Worm (Caenorhabditis elegans) whole organism, L1 larva: Measurements from ENCODE around the gene K02H11.9.
A peak's percentile ranks its signal among the peaks of the same experiment; 100 is the strongest.

ENCODE experiments used
- C04F5.9 ChIP-seq: sonication (generic microtip); optimal IDR thresholded peaks from 2 replicates; lab custom pipeline; 2016; ENCODE audit warnings: missing genetic modification characterization, missing compliant biosample characterization
- C34B4.2 ChIP-seq: sonication (generic microtip); optimal IDR thresholded peaks from 2 replicates; lab custom pipeline; 2017; ENCODE audit warnings: mild to moderate bottlenecking, missing genetic modification characterization, missing compliant biosample characterization
- F16B12.6 ChIP-seq: fragments of 150-350 bp; optimal IDR thresholded peaks from 2 replicates; lab custom pipeline; 2014; ENCODE audit warnings: missing biosample characterization, missing genetic modification characterization
- alr-1 ChIP-seq: fragments of 200-800 bp; sonication (Bioruptor generic); optimal IDR thresholded peaks from 2 replicates; lab custom pipeline; 2018; ENCODE audit warnings: borderline replicate concordance, mild to moderate bottlenecking, missing genetic modification characterization, missing compliant biosample characterization
- ama-1 ChIP-seq: fragments of 150-350 bp; optimal IDR thresholded peaks from 2 replicates; lab custom pipeline; 2014
- blmp-1 ChIP-seq: fragments of 150-350 bp; optimal IDR thresholded peaks from 2 replicates; lab custom pipeline; 2014; ENCODE audit warnings: missing biosample characterization, missing genetic modification characterization
- ceh-8 ChIP-seq: fragments of 200-800 bp; sonication (Bioruptor generic); optimal IDR thresholded peaks from 2 replicates; lab custom pipeline; 2018; ENCODE audit warnings: mild to moderate bottlenecking, missing genetic modification characterization, moderate library complexity, missing compliant biosample characterization
- ces-1 ChIP-seq: fragments of 150-350 bp; optimal IDR thresholded peaks from 2 replicates; lab custom pipeline; 2014; ENCODE audit warnings: missing biosample characterization, missing genetic modification reagents, missing genetic modification characterization
- dpl-1 ChIP-seq, 3 experiments: fragments of 150-350 bp in 2 of 3; sonication (generic microtip) in 1 of 3; optimal IDR thresholded peaks; 2 replicates each; lab custom pipeline; 2014 to 2017; ENCODE audit warnings: missing biosample characterization in 3 of 3, missing genetic modification characterization in 3 of 3, missing genetic modification reagents in 3 of 3
- egl-27 ChIP-seq, 2 experiments: fragments of 150-350 bp in 1 of 2; sonication (generic microtip); optimal IDR thresholded peaks; 3 replicates each; lab custom pipeline; 2017 to 2018; ENCODE audit warnings: missing biosample characterization in 2 of 2, missing genetic modification characterization in 2 of 2, missing genetic modification reagents in 2 of 2
- elt-2 ChIP-seq: sonication (generic microtip); optimal IDR thresholded peaks from 2 replicates; lab custom pipeline; 2016; ENCODE audit warnings: missing genetic modification characterization, mild to moderate bottlenecking, inconsistent platforms, missing compliant biosample characterization, missing genetic modification reagents
- ets-5 ChIP-seq: fragments of 200-800 bp; sonication (Bioruptor generic); IDR thresholded peaks from 2 replicates; pipeline ENCODE4 v1.3.6; 2022; ENCODE audit warnings: missing genetic modification characterization, missing compliant biosample characterization
- fkh-4 ChIP-seq: sonication (generic microtip); optimal IDR thresholded peaks from 2 replicates; lab custom pipeline; 2016; ENCODE audit warnings: missing compliant biosample characterization, missing genetic modification characterization, borderline replicate concordance
- grh-1 ChIP-seq: fragments of 200-800 bp; sonication (Bioruptor generic); IDR thresholded peaks from 2 replicates; pipeline ENCODE4 v1.3.6; 2022; ENCODE audit warnings: missing genetic modification reagents, missing genetic modification characterization, missing compliant biosample characterization
- hlh-4 ChIP-seq: sonication (generic microtip); optimal IDR thresholded peaks from 2 replicates; lab custom pipeline; 2016; ENCODE audit warnings: mild to moderate bottlenecking, missing genetic modification characterization, missing compliant biosample characterization
- hpl-2 ChIP-seq: fragments of 150-350 bp; optimal IDR thresholded peaks from 2 replicates; lab custom pipeline; 2014; ENCODE audit warnings: missing biosample characterization, missing genetic modification reagents, missing genetic modification characterization
- irx-1 ChIP-seq: sonication (generic microtip); optimal IDR thresholded peaks from 2 replicates; lab custom pipeline; 2016; ENCODE audit warnings: missing genetic modification characterization, missing compliant biosample characterization
- jun-1 ChIP-seq: fragments of 150-350 bp; optimal IDR thresholded peaks from 2 replicates; lab custom pipeline; 2014; ENCODE audit warnings: missing biosample characterization, missing genetic modification reagents, missing genetic modification characterization
- lin-14 ChIP-seq: fragments of 200-800 bp; sonication (Bioruptor generic); optimal IDR thresholded peaks from 2 replicates; lab custom pipeline; 2018; ENCODE audit warnings: mild to moderate bottlenecking, missing genetic modification characterization, moderate library complexity, missing compliant biosample characterization
- lin-35 ChIP-seq, 2 experiments: fragments of 150-350 bp; optimal IDR thresholded peaks; 2 replicates each; lab custom pipeline; 2014; ENCODE audit warnings: missing biosample characterization in 2 of 2, missing genetic modification characterization in 2 of 2, missing genetic modification reagents in 2 of 2
- mab-9 ChIP-seq: fragments of 200-800 bp; sonication (Bioruptor generic); IDR thresholded peaks from 2 replicates; pipeline ENCODE4 v1.3.6; 2022; ENCODE audit warnings: missing genetic modification reagents, missing genetic modification characterization, missing compliant biosample characterization
- nhr-12 ChIP-seq: sonication (generic microtip); optimal IDR thresholded peaks from 2 replicates; lab custom pipeline; 2017; ENCODE audit warnings: missing biosample characterization, missing genetic modification characterization
- nhr-19 ChIP-seq: fragments of 200-800 bp; sonication (Bioruptor generic); conservative IDR thresholded peaks from 2 replicates; pipeline ENCODE4 v1.3.6; 2022; ENCODE audit warnings: missing genetic modification characterization, missing compliant biosample characterization
- nhr-76 ChIP-seq: sonication (generic microtip); optimal IDR thresholded peaks from 2 replicates; lab custom pipeline; 2017; ENCODE audit warnings: missing biosample characterization, missing genetic modification characterization
- nhr-77 ChIP-seq: fragments of 150-350 bp; optimal IDR thresholded peaks from 2 replicates; lab custom pipeline; 2014; ENCODE audit warnings: missing biosample characterization, missing genetic modification characterization
- nhr-84 ChIP-seq: sonication (generic microtip); optimal IDR thresholded peaks from 2 replicates; lab custom pipeline; 2017; ENCODE audit warnings: missing biosample characterization, missing genetic modification characterization
- nhr-85 ChIP-seq: sonication (generic microtip); peaks from one replicate; lab custom pipeline; 2016; ENCODE audit warnings: missing genetic modification characterization, inconsistent platforms, missing compliant biosample characterization
- pag-3 ChIP-seq: sonication (generic microtip); optimal IDR thresholded peaks from 2 replicates; lab custom pipeline; 2017; ENCODE audit warnings: missing genetic modification characterization, mild to moderate bottlenecking, missing compliant biosample characterization, antibody characterized with exemption, borderline replicate concordance; ENCODE audit not compliant: insufficient read depth
- pqm-1 ChIP-seq: sonication (generic microtip); optimal IDR thresholded peaks from 3 replicates; lab custom pipeline; 2017; ENCODE audit warnings: missing biosample characterization, missing genetic modification characterization
- rnt-1 ChIP-seq: sonication (generic microtip); optimal IDR thresholded peaks from 2 replicates; lab custom pipeline; 2016; ENCODE audit warnings: mild to moderate bottlenecking, missing genetic modification characterization, moderate library complexity, missing compliant biosample characterization
- sptf-1 ChIP-seq: fragments of 150-350 bp; optimal IDR thresholded peaks from 2 replicates; lab custom pipeline; 2014; ENCODE audit warnings: missing biosample characterization, missing genetic modification characterization
- swsn-7 ChIP-seq: sonication (generic microtip); optimal IDR thresholded peaks from 2 replicates; lab custom pipeline; 2016; ENCODE audit warnings: missing genetic modification characterization, missing compliant biosample characterization
- unc-130 ChIP-seq: fragments of 150-350 bp; optimal IDR thresholded peaks from 2 replicates; lab custom pipeline; 2017; ENCODE audit warnings: missing biosample characterization, missing genetic modification characterization, inconsistent platforms
- unc-62 ChIP-seq: fragments of 150-350 bp; optimal IDR thresholded peaks from 2 replicates; lab custom pipeline; 2014; ENCODE audit warnings: missing biosample characterization, missing genetic modification reagents, missing genetic modification characterization
- vab-15 ChIP-seq: sonication (generic microtip); optimal IDR thresholded peaks from 2 replicates; lab custom pipeline; 2017; ENCODE audit warnings: missing genotype, mild to moderate bottlenecking, missing genetic modification characterization, missing compliant biosample characterization
- xbp-1 ChIP-seq: sonication (generic microtip); optimal IDR thresholded peaks from 2 replicates; lab custom pipeline; 2016; ENCODE audit warnings: missing genetic modification characterization, missing compliant biosample characterization

K02H11.9 gene

ce11 chrV:1561169-1561568 lies 24.3 kb upstream of the K02H11.9 start:
- TF ChIP-seq nhr-19, result 0 out of 2 replicates have a peak, but pooled peaks have one; percentile 8

ce11 chrV:1558113-1558512 lies 21.2 kb upstream of the K02H11.9 start:
- TF ChIP-seq elt-2 (tag; lab: Kevin White, UChicago), result peak; percentile 17
- no peak for TF ChIP-seq sptf-1 (tag; lab: Kevin White, UChicago)

- TF ChIP-seq unc-62 (no peak), elt-2 (tag; lab: Kevin White, UChicago) (no peak), ets-5 (no peak), nhr-84 (tag; lab: Kevin White, UChicago) (no peak), xbp-1 (tag; lab: Kevin White, UChicago) (no peak), sptf-1 (tag; lab: Kevin White, UChicago) (no peak), pqm-1 (tag; lab: Kevin White, UChicago) (no peak)
Observed at ce11 chrV:1555072-1555471, 18.2 kb upstream of the K02H11.9 start.

ce11 chrV:1553004-1553403 lies 16.1 kb upstream of the K02H11.9 start, which contains the start of gene srsx-8:
srsx-8 (minus strand) TSS chrV:1553104.
- TF ChIP-seq elt-2 (tag; lab: Kevin White, UChicago) (no peak), hpl-2 (GFP tag; lab: Kevin White, UChicago) (no peak), rnt-1 (tag; lab: Kevin White, UChicago) (no peak), swsn-7 (tag; lab: Kevin White, UChicago) (no peak), mab-9 (no peak), vab-15 (tag; lab: Kevin White, UChicago) (no peak), C34B4.2 (tag; lab: Kevin White, UChicago) (no peak), nhr-12 (tag; lab: Kevin White, UChicago) (no peak), F16B12.6 (tag; lab: Kevin White, UChicago) (no peak), nhr-76 (tag; lab: Kevin White, UChicago) (no peak), grh-1 (GFP tag; lab: Robert Waterston, UW) (no peak), hlh-4 (tag; lab: Kevin White, UChicago) (no peak), ces-1 (GFP tag; lab: Kevin White, UChicago) (no peak), alr-1 (tag; lab: Kevin White, UChicago) (no peak), unc-130 (tag; lab: Kevin White, UChicago) (no peak), egl-27 (tag; optimal IDR thresholded peaks at IDR 0.05; lab: Kevin White, UChicago) (no peak), blmp-1 (tag; lab: Kevin White, UChicago) (no peak), ceh-8 (GFP tag; lab: Kevin White, UChicago) (no peak), irx-1 (tag; lab: Kevin White, UChicago) (no peak), fkh-4 (tag; lab: Kevin White, UChicago) (no peak)

- TF ChIP-seq ceh-8 (GFP tag; lab: Kevin White, UChicago), result no peak
- no peak for TF ChIP-seq nhr-77 (tag; lab: Kevin White, UChicago)
- no peak for TF ChIP-seq pag-3 (tag; lab: Kevin White, UChicago)
- no peak for TF ChIP-seq dpl-1 (GFP tag; optimal IDR thresholded peaks at IDR 0.05; lab: Kevin White, UChicago)
- TF ChIP-seq elt-2 (tag; lab: Kevin White, UChicago), result no peak
- no peak for TF ChIP-seq jun-1 (tag; lab: Kevin White, UChicago)
- no peak for TF ChIP-seq irx-1 (tag; lab: Kevin White, UChicago)
- no peak for TF ChIP-seq lin-35 (GFP tag; optimal IDR thresholded peaks at IDR 0.05; lab: Kevin White, UChicago)
- TF ChIP-seq nhr-85, result no peak
- no peak for TF ChIP-seq C04F5.9 (tag; lab: Kevin White, UChicago)
- TF ChIP-seq C34B4.2 (tag; lab: Kevin White, UChicago), result no peak
- no peak for TF ChIP-seq ama-1 (lab: Kevin White, UChicago)
- TF ChIP-seq lin-14 (GFP tag; lab: Kevin White, UChicago), result no peak
- no peak for TF ChIP-seq blmp-1 (tag; lab: Kevin White, UChicago)
Observed at ce11 chrV:1551143-1551542, 14.3 kb upstream of the K02H11.9 start.
